Worm (Caenorhabditis elegans) whole organism, late embryonic: Measurements from ENCODE around the gene dpf-1.

Experiments
- C08G9.2 ChIP-seq: sonication (generic microtip); optimal IDR thresholded peaks from 2 replicates; lab custom pipeline; 2016; ENCODE audit warnings: mild to moderate bottlenecking, missing genetic modification characterization, moderate library complexity, missing compliant biosample characterization
- T23F11.4 ChIP-seq: fragments of 200-800 bp; sonication (Bioruptor generic); optimal IDR thresholded peaks from 2 replicates; lab custom pipeline; 2018; ENCODE audit warnings: mild to moderate bottlenecking, missing genetic modification characterization, missing compliant biosample characterization
- ahr-1 ChIP-seq: sonication (generic microtip); optimal IDR thresholded peaks from 2 replicates; lab custom pipeline; 2016; ENCODE audit warnings: missing genetic modification characterization, missing compliant biosample characterization
- ceh-14 ChIP-seq: sonication (generic microtip); optimal IDR thresholded peaks from 2 replicates; lab custom pipeline; 2016; ENCODE audit warnings: missing genotype, missing genetic modification characterization, missing compliant biosample characterization
- ceh-19 ChIP-seq: fragments of 200-800 bp; sonication (Bioruptor generic); optimal IDR thresholded peaks from 2 replicates; lab custom pipeline; 2018; ENCODE audit warnings: mild to moderate bottlenecking, missing genetic modification characterization, missing compliant biosample characterization
- ceh-22 ChIP-seq: sonication (generic microtip); optimal IDR thresholded peaks from 2 replicates; lab custom pipeline; 2017; ENCODE audit warnings: missing biosample characterization, missing genetic modification characterization
- ceh-24 ChIP-seq: sonication (generic microtip); optimal IDR thresholded peaks from 2 replicates; lab custom pipeline; 2016; ENCODE audit warnings: mild to moderate bottlenecking, missing genetic modification characterization, missing compliant biosample characterization
- ceh-30 ChIP-seq: fragments of 150-350 bp; optimal IDR thresholded peaks from 2 replicates; lab custom pipeline; 2014; ENCODE audit warnings: missing biosample characterization, missing genetic modification characterization
- ceh-45 ChIP-seq: fragments of 200-800 bp; sonication (Bioruptor generic); IDR thresholded peaks from 2 replicates; pipeline ENCODE4 v1.3.6; 2022; ENCODE audit warnings: missing genetic modification reagents, missing genetic modification characterization, missing compliant biosample characterization
- ceh-48 ChIP-seq: sonication (generic microtip); optimal IDR thresholded peaks from 2 replicates; lab custom pipeline; 2016; ENCODE audit warnings: missing genetic modification characterization, inconsistent platforms, missing compliant biosample characterization
- ceh-9 ChIP-seq: sonication (generic microtip); optimal IDR thresholded peaks from 2 replicates; lab custom pipeline; 2016; ENCODE audit warnings: mild to moderate bottlenecking, missing genetic modification characterization, inconsistent platforms, missing compliant biosample characterization
- che-1 ChIP-seq: sonication (generic microtip); optimal IDR thresholded peaks from 2 replicates; lab custom pipeline; 2016; ENCODE audit warnings: mild to moderate bottlenecking, missing genetic modification characterization, missing compliant biosample characterization
- elt-4 ChIP-seq: sonication (generic microtip); optimal IDR thresholded peaks from 2 replicates; lab custom pipeline; 2016; ENCODE audit warnings: missing genetic modification characterization, missing compliant biosample characterization
- ets-4 ChIP-seq: sonication (generic microtip); optimal IDR thresholded peaks from 2 replicates; lab custom pipeline; 2016; ENCODE audit warnings: missing genetic modification characterization, missing compliant biosample characterization
- eyg-1 ChIP-seq: sonication (generic microtip); optimal IDR thresholded peaks from 2 replicates; lab custom pipeline; 2016; ENCODE audit warnings: missing genotype, missing genetic modification characterization, missing compliant biosample characterization
- fkh-10 ChIP-seq: fragments of 150-350 bp; optimal IDR thresholded peaks from 2 replicates; lab custom pipeline; 2014; ENCODE audit warnings: missing biosample characterization, missing genetic modification reagents, missing genetic modification characterization
- gmeb-2 ChIP-seq: sonication (generic microtip); optimal IDR thresholded peaks from 2 replicates; lab custom pipeline; 2016; ENCODE audit warnings: missing genetic modification characterization, inconsistent platforms, missing compliant biosample characterization
- hlh-15 ChIP-seq: sonication (generic microtip); optimal IDR thresholded peaks from 2 replicates; lab custom pipeline; 2016; ENCODE audit warnings: missing genetic modification characterization, missing compliant biosample characterization
- hlh-6 ChIP-seq: sonication (generic microtip); optimal IDR thresholded peaks from 2 replicates; lab custom pipeline; 2016; ENCODE audit warnings: missing genotype, missing genetic modification characterization, missing compliant biosample characterization
- hlh-8 ChIP-seq: sonication (generic microtip); optimal IDR thresholded peaks from 2 replicates; lab custom pipeline; 2016; ENCODE audit warnings: missing genotype, missing genetic modification characterization, missing compliant biosample characterization
- lin-11 ChIP-seq: fragments of 200-800 bp; sonication (Bioruptor generic); optimal IDR thresholded peaks from 2 replicates; lab custom pipeline; 2018; ENCODE audit warnings: mild to moderate bottlenecking, missing genetic modification characterization, missing compliant biosample characterization
- mec-3 ChIP-seq: sonication (generic microtip); optimal IDR thresholded peaks from 2 replicates; lab custom pipeline; 2016; ENCODE audit warnings: borderline replicate concordance, missing genetic modification characterization, missing compliant biosample characterization
- nfya-1 ChIP-seq: sonication (generic microtip); optimal IDR thresholded peaks from 2 replicates; lab custom pipeline; 2017; ENCODE audit warnings: missing genetic modification characterization, mild to moderate bottlenecking, missing compliant biosample characterization, antibody characterized with exemption, moderate library complexity
- nhr-11 ChIP-seq: fragments of 150-350 bp; optimal IDR thresholded peaks from 2 replicates; lab custom pipeline; 2014; ENCODE audit warnings: missing biosample characterization, missing genetic modification characterization
- odd-2 ChIP-seq: sonication (generic microtip); optimal IDR thresholded peaks from 2 replicates; lab custom pipeline; 2017; ENCODE audit warnings: antibody characterized with exemption, mild to moderate bottlenecking, missing genetic modification characterization, missing compliant biosample characterization
- pag-3 ChIP-seq: sonication (generic microtip); optimal IDR thresholded peaks from 2 replicates; lab custom pipeline; 2016; ENCODE audit warnings: missing compliant biosample characterization, missing genetic modification characterization, borderline replicate concordance
- pha-4 ChIP-seq: fragments of 150-350 bp; optimal IDR thresholded peaks from 2 replicates; lab custom pipeline; 2018; ENCODE audit warnings: missing biosample characterization, missing genetic modification reagents, missing genetic modification characterization
- ref-2 ChIP-seq: sonication (generic microtip); optimal IDR thresholded peaks from 2 replicates; lab custom pipeline; 2016; ENCODE audit warnings: missing genetic modification characterization, missing compliant biosample characterization
- rnt-1 ChIP-seq: sonication (generic microtip); optimal IDR thresholded peaks from 2 replicates; lab custom pipeline; 2016; ENCODE audit warnings: missing genetic modification characterization, missing compliant biosample characterization
- sdc-2 ChIP-seq: sonication (generic microtip); optimal IDR thresholded peaks from 2 replicates; lab custom pipeline; 2016; ENCODE audit warnings: missing genotype, missing genetic modification characterization, missing compliant biosample characterization
- sox-4 ChIP-seq: sonication (generic microtip); optimal IDR thresholded peaks from 2 replicates; lab custom pipeline; 2017; ENCODE audit warnings: mild to moderate bottlenecking, missing genetic modification characterization, inconsistent platforms, missing compliant biosample characterization
- syd-9 ChIP-seq: sonication (generic microtip); optimal IDR thresholded peaks from 2 replicates; lab custom pipeline; 2016; ENCODE audit warnings: mild to moderate bottlenecking, missing genetic modification characterization, moderate library complexity, missing compliant biosample characterization
- tbx-2 ChIP-seq: sonication (generic microtip); optimal IDR thresholded peaks from 2 replicates; lab custom pipeline; 2016; ENCODE audit warnings: missing genetic modification characterization, missing compliant biosample characterization
- tbx-7 ChIP-seq: sonication (generic microtip); optimal IDR thresholded peaks from 2 replicates; lab custom pipeline; 2016; ENCODE audit warnings: missing genotype, missing genetic modification characterization, missing compliant biosample characterization
- unc-3 ChIP-seq, 2 experiments: fragments of 200-800 bp in 1 of 2; sonication (Bioruptor generic) in 1 of 2; sonication (generic microtip) in 1 of 2; conservative IDR thresholded peaks in 1 of 2; optimal IDR thresholded peaks in 1 of 2; 2 replicates each; pipeline versions ENCODE4 v1.3.6 to Lab custom; 2016 to 2022; ENCODE audit warnings: missing compliant biosample characterization in 2 of 2, missing genetic modification characterization in 2 of 2, missing genetic modification reagents in 1 of 2
- unc-42 ChIP-seq: sonication (generic microtip); optimal IDR thresholded peaks from 2 replicates; lab custom pipeline; 2016; ENCODE audit warnings: missing genotype, missing genetic modification characterization, missing compliant biosample characterization
- unc-86 ChIP-seq: sonication (generic microtip); optimal IDR thresholded peaks from 2 replicates; lab custom pipeline; 2016; ENCODE audit warnings: missing genetic modification characterization, missing compliant biosample characterization
- zip-5 ChIP-seq: sonication (generic microtip); optimal IDR thresholded peaks from 2 replicates; lab custom pipeline; 2016; ENCODE audit warnings: missing genetic modification characterization, missing compliant biosample characterization

The dpf-1 gene

DNA sequence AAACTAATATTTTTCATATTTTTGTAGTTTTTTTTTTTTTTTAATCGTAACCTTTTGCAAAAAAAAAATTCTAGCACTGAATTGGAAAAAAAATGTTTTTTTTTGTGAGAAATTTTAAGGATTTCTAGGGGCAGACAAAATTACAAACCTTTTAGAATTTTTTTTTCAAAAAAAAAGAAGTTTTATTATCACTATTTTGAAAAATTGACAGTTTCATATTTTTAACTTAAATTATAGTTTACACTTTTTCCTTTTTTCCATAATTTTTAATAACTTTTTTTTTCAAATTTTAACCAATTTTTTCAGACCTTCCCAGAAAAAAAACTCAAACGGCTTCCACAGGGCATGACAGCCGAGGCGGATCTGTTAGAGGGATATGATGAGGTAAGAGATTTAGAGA is at the start of gene dpf-1:
TSS of gene dpf-1 (plus strand) at position 301 of the 400 bp plus-strand sequence.
- TF ChIP-seq ceh-24 (tag; lab: Kevin White, UChicago) (no peak), mec-3 (tag; lab: Kevin White, UChicago) (no peak), ref-2 (no peak), ceh-19 (no peak), ets-4 (tag; lab: Kevin White, UChicago) (no peak), hlh-6 (tag; lab: Kevin White, UChicago) (no peak), ceh-14 (tag; lab: Kevin White, UChicago) (no peak), tbx-2 (tag; lab: Kevin White, UChicago) (no peak), unc-42 (tag; lab: Kevin White, UChicago) (no peak), ceh-30 (no peak), sox-4 (no peak)

DNA sequence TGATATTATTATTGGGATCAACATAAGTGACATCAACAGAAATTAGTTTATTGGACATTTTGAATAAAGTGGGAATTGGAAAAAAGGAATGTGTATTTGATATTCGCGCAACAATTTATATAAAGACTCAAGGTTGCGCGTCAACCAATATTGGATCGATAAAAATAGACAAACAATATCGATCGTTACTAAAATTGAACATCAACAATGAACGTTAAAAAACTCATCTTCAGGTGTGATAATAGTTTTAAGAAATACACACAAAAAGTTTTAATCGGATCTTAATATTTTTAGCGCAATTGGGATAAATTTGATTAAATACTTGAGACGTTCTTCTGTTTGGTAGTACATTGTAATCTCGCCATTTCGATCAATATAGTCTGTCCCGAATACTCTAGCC is 47.5 kb upstream of the dpf-1 start, which contains the start of gene fbxa-104:
TSS of gene fbxa-104 (minus strand) at position 83 of the 400 bp plus-strand sequence.
- TF ChIP-seq ceh-22: no peak

DNA sequence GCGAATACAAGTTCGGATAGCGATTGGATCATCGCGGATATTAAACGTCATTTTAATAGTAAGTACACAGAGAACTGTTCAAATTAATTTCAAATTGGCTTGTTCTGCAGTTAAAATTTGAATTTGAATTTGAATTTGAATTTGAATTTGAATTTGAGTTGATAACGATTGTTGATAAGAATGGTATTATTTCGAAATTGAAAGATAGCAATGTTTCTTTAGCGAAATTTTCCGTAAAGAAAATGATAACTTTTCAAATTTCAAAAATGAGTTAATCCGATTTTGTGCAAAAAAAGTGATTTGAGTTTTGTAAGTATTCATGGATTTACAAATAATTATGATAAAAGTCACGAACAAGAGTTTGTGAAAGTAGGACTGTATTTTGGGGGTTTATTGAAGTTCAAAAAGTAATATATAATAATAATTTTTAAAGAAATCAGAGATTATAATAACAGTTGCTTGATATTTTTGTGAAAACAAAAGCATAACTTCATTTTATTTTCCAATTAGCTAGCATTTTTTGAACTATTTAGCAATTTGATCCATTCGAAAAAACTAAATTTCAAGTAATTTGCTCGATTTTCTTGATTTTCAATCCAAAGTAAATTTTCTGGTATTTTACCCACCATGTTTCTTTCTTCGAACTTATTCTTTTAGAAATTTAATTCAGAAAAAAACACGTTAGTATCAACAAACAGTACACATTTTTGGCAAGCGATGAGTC is 45.6 kb upstream of the dpf-1 start, which contains the start of gene Y36E3A.2:
TSS of gene Y36E3A.2 (plus strand) at position 674 of the 724 bp plus-strand sequence.
- no peak for TF ChIP-seq che-1
- no peak for TF ChIP-seq fkh-10 (GFP tag; lab: Kevin White, UChicago)
- no peak for TF ChIP-seq hlh-15 (tag; lab: Kevin White, UChicago)
- no peak for TF ChIP-seq T23F11.4 (GFP tag; lab: Kevin White, UChicago)
- TF ChIP-seq odd-2: no peak
- TF ChIP-seq rnt-1 (tag; lab: Kevin White, UChicago): no peak
- no peak for TF ChIP-seq nfya-1 (tag; lab: Kevin White, UChicago)
- TF ChIP-seq ceh-9: no peak
- TF ChIP-seq unc-3 (GFP tag; conservative IDR thresholded peaks at IDR 0.05; lab: Robert Waterston, UW): no peak
- no peak for TF ChIP-seq unc-3 (tag; optimal IDR thresholded peaks at IDR 0.05; lab: Kevin White, UChicago)
- no peak for TF ChIP-seq elt-4
- TF ChIP-seq pha-4 (tag; lab: Kevin White, UChicago): no peak
- no peak for TF ChIP-seq ceh-24 (tag; lab: Kevin White, UChicago)
- no peak for TF ChIP-seq ceh-48 (tag; lab: Kevin White, UChicago)
- no peak for TF ChIP-seq pag-3 (tag; lab: Kevin White, UChicago)
- no peak for TF ChIP-seq ahr-1 (tag; lab: Kevin White, UChicago)
- TF ChIP-seq zip-5 (tag; lab: Kevin White, UChicago): no peak

DNA sequence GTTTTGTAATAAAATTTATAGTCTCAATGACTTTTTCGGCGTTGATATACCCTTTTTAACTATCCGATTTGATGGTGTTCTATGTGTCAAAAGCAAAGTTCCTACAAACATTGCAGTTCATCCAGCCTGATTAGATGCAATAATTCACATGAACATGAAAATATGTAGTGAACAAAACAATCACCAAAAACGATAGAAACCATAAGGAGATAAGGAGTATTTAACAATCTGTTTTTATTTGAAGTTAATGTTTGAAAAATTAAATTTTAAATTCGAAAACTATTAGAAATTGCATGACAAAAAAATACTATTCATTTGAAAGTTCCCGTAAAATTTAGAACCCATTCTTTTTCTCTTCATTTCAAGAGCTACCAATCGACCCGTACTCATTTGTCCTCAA is 44.2 kb upstream of the dpf-1 start, which contains the start of gene fbxa-209:
TSS of gene fbxa-209 (minus strand) at position 101 of the 400 bp plus-strand sequence.
- TF ChIP-seq pag-3 (tag; lab: Kevin White, UChicago) (no peak), unc-86 (tag; lab: Kevin White, UChicago) (no peak), tbx-7 (no peak), hlh-8 (tag; lab: Kevin White, UChicago) (no peak), ceh-19 (no peak), lin-11 (tag; lab: Kevin White, UChicago) (no peak), syd-9 (tag; lab: Kevin White, UChicago) (no peak), che-1 (no peak), ref-2 (no peak), gmeb-2 (no peak), unc-42 (tag; lab: Kevin White, UChicago) (no peak), C08G9.2 (no peak), eyg-1 (tag; lab: Kevin White, UChicago) (no peak), ceh-9 (no peak), ceh-45 (GFP tag; lab: Robert Waterston, UW) (no peak), nhr-11 (tag; lab: Kevin White, UChicago) (no peak), sdc-2 (tag; lab: Kevin White, UChicago) (no peak)
